Fruit fly (Drosophila melanogaster) whole organism, pupa: ENCODE data around the gene CG1628.

Experiments
- CG10348 ChIP-seq: fragments of 200-800 bp; sonication (Bioruptor generic); IDR thresholded peaks from 2 replicates; pipeline ENCODE4 v1.3.6; 2022; ENCODE audit warnings: missing biosample characterization, missing genetic modification characterization
- CG12605 ChIP-seq: fragments of 200-800 bp; sonication (Bioruptor generic); IDR thresholded peaks from 2 replicates; pipeline ENCODE4 v1.3.6; 2022; ENCODE audit warnings: missing biosample characterization, missing genetic modification characterization
- CG13204 ChIP-seq: fragments of 200-800 bp; sonication (Bioruptor generic); optimal IDR thresholded peaks from 2 replicates; lab custom pipeline; 2018; ENCODE audit warnings: missing biosample characterization, mild to moderate bottlenecking, missing genetic modification characterization, moderate library complexity
- CG14655 ChIP-seq: fragments of 200-800 bp; sonication (Bioruptor generic); optimal IDR thresholded peaks from 3 replicates; lab custom pipeline; 2017; ENCODE audit warnings: mild to moderate bottlenecking, missing biosample characterization, missing genetic modification reagents, missing genetic modification characterization
- CG15710 ChIP-seq: fragments of 200-800 bp; sonication (Bioruptor generic); optimal IDR thresholded peaks from 2 replicates; lab custom pipeline; 2018; ENCODE audit warnings: missing biosample characterization, mild to moderate bottlenecking, missing genetic modification characterization, moderate library complexity
- CG17806 ChIP-seq: fragments of 200-800 bp; sonication (Bioruptor generic); optimal IDR thresholded peaks from 2 replicates; lab custom pipeline; 2018; ENCODE audit warnings: missing biosample characterization, mild to moderate bottlenecking, missing genetic modification characterization, moderate library complexity
- CG32121 ChIP-seq: fragments of 200-800 bp; sonication (Bioruptor generic); IDR thresholded peaks from 2 replicates; pipeline ENCODE4 v1.3.6; 2022; ENCODE audit warnings: missing biosample characterization, missing genetic modification characterization
- CG34367 ChIP-seq: fragments of 200-800 bp; sonication (Bioruptor generic); optimal IDR thresholded peaks from 2 replicates; lab custom pipeline; 2018; ENCODE audit warnings: missing biosample characterization, mild to moderate bottlenecking, missing genetic modification characterization
- CG4496 ChIP-seq: fragments of 200-800 bp; sonication (Bioruptor generic); IDR thresholded peaks from 3 replicates; pipeline ENCODE4 v1.3.6; 2022; ENCODE audit warnings: missing biosample characterization, missing genetic modification characterization
- CG8159 ChIP-seq: fragments of 200-800 bp; sonication (Bioruptor generic); optimal IDR thresholded peaks from 3 replicates; lab custom pipeline; 2018; ENCODE audit warnings: missing biosample characterization, mild to moderate bottlenecking, missing genetic modification characterization, moderate library complexity
- CG8301 ChIP-seq: fragments of 200-800 bp; sonication (Bioruptor generic); optimal IDR thresholded peaks from 2 replicates; lab custom pipeline; 2018; ENCODE audit warnings: missing biosample characterization, mild to moderate bottlenecking, missing genetic modification characterization
- CG9948 ChIP-seq: fragments of 200-800 bp; sonication (Bioruptor generic); optimal IDR thresholded peaks from 2 replicates; lab custom pipeline; 2018; ENCODE audit warnings: missing biosample characterization, mild to moderate bottlenecking, missing genetic modification characterization, moderate library complexity
- D1 ChIP-seq: fragments of 200-800 bp; sonication (Bioruptor generic); optimal IDR thresholded peaks from 2 replicates; lab custom pipeline; 2018; ENCODE audit warnings: missing biosample characterization, mild to moderate bottlenecking, missing genetic modification characterization, moderate library complexity
- EcR ChIP-seq: fragments of 200-800 bp; sonication (Bioruptor generic); optimal IDR thresholded peaks from 3 replicates; lab custom pipeline; 2019; ENCODE audit warnings: missing biosample characterization, missing genetic modification characterization, mild to moderate bottlenecking, moderate library complexity, missing genetic modification reagents
- Ets98B ChIP-seq: fragments of 200-800 bp; sonication (Bioruptor generic); IDR thresholded peaks from 2 replicates; pipeline ENCODE4 v1.3.6; 2022; ENCODE audit warnings: missing biosample characterization, missing genetic modification characterization
- Pif1A ChIP-seq: fragments of 200-800 bp; sonication (Bioruptor generic); optimal IDR thresholded peaks from 3 replicates; lab custom pipeline; 2016; ENCODE audit warnings: missing biosample characterization, missing genetic modification characterization
- Pif1B ChIP-seq: fragments of 200-800 bp; sonication (Bioruptor generic); optimal IDR thresholded peaks from 3 replicates; lab custom pipeline; 2016; ENCODE audit warnings: missing biosample characterization, missing genetic modification characterization
- Snoo ChIP-seq: fragments of 200-800 bp; sonication (Bioruptor generic); optimal IDR thresholded peaks from 3 replicates; lab custom pipeline; 2017; ENCODE audit warnings: missing biosample characterization, mild to moderate bottlenecking, missing genetic modification characterization, inconsistent platforms
- fd96Ca ChIP-seq: fragments of 200-800 bp; sonication (Bioruptor generic); IDR thresholded peaks from 3 replicates; pipeline ENCODE4 v1.3.6; 2022; ENCODE audit warnings: missing biosample characterization, missing genetic modification characterization
- gl ChIP-seq: fragments of 200-800 bp; sonication (Bioruptor generic); optimal IDR thresholded peaks from 2 replicates; lab custom pipeline; 2018; ENCODE audit warnings: missing biosample characterization, mild to moderate bottlenecking, missing genetic modification characterization
- rn ChIP-seq: fragments of 200-800 bp; sonication (Bioruptor generic); IDR thresholded peaks from 2 replicates; pipeline ENCODE4 v1.3.6; 2022; ENCODE audit warnings: missing biosample characterization, missing genetic modification characterization

The CG1628 gene

DNA sequence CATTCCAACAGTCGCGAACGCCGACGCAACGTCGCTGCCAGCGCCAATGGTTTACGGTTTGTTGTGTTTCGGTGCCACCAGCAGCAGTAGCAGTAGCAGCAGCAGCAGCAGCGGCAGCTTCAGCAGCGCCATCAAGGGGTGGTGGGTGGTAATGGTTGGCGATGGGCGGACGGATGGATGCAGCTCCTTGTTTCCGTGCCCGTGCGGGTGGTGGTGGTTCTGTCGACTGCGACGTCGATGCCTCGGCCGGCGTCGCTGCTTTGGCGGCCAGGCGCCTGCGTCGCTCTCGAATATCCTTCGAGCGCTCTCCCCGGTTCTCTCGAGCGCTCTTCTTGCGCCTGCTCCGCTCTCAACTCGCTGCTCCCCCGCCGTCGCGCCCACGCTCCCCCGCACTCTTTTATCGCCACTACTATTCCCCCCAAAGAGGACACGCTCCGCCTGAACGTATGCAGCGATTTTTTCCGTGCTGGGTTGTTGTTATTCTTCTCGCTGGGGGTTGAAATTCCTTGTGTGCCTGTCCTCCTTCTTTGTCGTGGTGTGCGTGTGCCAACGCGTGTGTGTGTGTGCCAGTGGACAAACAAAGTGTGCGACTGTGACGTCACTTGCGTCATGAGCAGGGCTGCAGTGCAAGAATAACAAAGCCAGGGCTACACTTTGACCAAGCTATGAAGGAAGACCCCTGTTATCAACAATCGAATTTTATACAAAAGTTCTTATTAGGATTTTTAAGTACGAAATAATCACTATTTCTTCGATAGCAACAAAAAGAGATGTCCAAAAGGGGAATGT lies 18.9 kb upstream of the CG1628 start:
- TF ChIP-seq CG12605 (GFP tag; lab: Robert Waterston, UW) = no peak
- no peak for TF ChIP-seq CG14655
- TF ChIP-seq rn (GFP tag; lab: Robert Waterston, UW) = no peak
- TF ChIP-seq CG10348 (GFP tag; lab: Robert Waterston, UW) = no peak
- no peak for TF ChIP-seq Pif1A (GFP tag; lab: Kevin White, UChicago)
- TF ChIP-seq EcR (GFP tag; lab: Kevin White, UChicago) = no peak
- TF ChIP-seq D1 (tag; lab: Kevin White, UChicago) = no peak
- TF ChIP-seq CG8159 (tag; lab: Kevin White, UChicago) = no peak
- no peak for TF ChIP-seq Pif1B
- no peak for TF ChIP-seq CG17806 (tag; lab: Kevin White, UChicago)
- no peak for TF ChIP-seq CG32121 (GFP tag; lab: Robert Waterston, UW)
- no peak for TF ChIP-seq gl (tag; lab: Kevin White, UChicago)
- no peak for TF ChIP-seq fd96Ca (GFP tag; lab: Robert Waterston, UW)
- TF ChIP-seq CG34367 (tag; lab: Kevin White, UChicago) = no peak

DNA sequence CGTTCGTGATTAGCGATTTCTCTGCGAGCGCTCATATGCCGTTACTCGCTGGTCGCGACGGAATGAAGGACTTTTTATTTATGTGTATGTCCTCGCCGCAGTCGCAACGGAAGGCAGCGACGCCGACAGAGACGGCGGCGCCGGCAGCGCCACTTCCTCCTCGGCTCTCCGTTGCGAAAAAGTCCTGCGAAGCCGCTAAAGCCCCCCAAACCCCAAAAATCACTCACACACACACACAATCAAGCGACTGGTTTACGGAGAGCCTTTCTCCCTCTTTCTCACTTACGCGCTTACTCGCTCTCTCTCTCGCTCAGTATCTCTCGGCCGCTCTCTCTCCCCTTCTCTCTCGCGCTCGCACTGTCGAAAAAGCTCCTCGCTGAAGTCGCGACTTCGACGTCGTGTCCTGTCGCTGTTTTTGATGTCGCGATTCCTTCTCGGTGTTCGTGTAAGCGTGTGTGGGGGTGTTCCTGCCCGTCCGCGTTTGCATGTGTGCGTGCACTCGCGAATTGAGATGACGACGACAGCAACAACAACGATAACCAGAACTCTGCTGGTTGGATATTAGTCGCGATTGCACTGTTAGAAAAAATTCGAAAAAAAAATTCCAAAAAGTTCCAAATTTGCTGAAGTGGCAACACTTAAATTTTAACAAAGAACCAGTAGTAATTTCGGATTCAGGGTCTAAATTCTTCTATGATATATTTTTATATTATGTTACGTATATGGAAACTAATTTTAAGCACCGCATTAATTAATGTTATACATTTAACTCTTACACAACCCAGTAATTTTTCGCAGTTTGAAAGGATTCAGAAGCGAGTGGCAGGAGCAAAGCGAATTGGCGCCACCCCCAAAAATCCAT lies 17.9 kb upstream of the CG1628 start, which contains the start of gene CG43347:
TSS of gene CG43347 (minus strand) at position 47 of the 862 bp plus-strand sequence.
- TF ChIP-seq CG34367 (tag; lab: Kevin White, UChicago) (peak; percentile 28), CG17806 (tag; lab: Kevin White, UChicago) (peak; percentile 40), CG14655 (peak; percentile 53), CG9948 (tag; lab: Kevin White, UChicago) (peak; percentile 55), fd96Ca (GFP tag; lab: Robert Waterston, UW) (no peak), CG8159 (tag; lab: Kevin White, UChicago) (peak; percentile 74), Pif1A (GFP tag; lab: Kevin White, UChicago) (peak; percentile 37), CG8301 (tag; lab: Kevin White, UChicago) (peak; percentile 39), CG15710 (tag; lab: Kevin White, UChicago) (peak; percentile 60), CG4496 (GFP tag; lab: Robert Waterston, UW) (peak; percentile 41; the same call in 1 of the 3 replicates), Ets98B (GFP tag; lab: Robert Waterston, UW) (no peak), rn (GFP tag; lab: Robert Waterston, UW) (no peak), CG32121 (GFP tag; lab: Robert Waterston, UW) (no peak), Snoo (tag; lab: Kevin White, UChicago) (peak; percentile 31)

DNA sequence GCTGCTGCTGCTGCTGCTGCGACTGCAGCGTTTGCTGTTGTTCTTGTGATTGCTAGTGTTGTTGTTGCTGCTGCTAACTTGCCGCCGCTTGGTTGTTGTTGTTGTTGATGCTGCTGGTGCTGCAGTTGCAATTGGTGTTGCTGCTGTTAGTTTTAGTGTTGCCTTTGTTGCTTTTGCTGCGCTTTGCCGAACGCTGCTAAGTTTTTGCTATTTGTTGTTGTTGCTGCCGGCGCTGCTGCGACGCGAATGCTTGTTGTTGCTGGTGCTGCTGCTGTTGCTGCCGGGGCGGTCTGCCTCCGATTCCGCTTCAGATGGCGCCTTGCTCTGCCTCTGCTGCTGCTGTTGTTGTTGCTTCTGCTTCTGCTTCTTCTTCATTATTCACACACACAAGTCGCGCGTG lies 16.0 kb upstream of the CG1628 start:
- no peak for TF ChIP-seq gl (tag; lab: Kevin White, UChicago)
- TF ChIP-seq CG14655 = no peak
- TF ChIP-seq CG12605 (GFP tag; lab: Robert Waterston, UW) = no peak
- no peak for TF ChIP-seq Ets98B (GFP tag; lab: Robert Waterston, UW)
- TF ChIP-seq CG10348 (GFP tag; lab: Robert Waterston, UW) = no peak
- TF ChIP-seq rn (GFP tag; lab: Robert Waterston, UW) = no peak
- TF ChIP-seq CG17806 (tag; lab: Kevin White, UChicago) = no peak
- TF ChIP-seq CG9948 (tag; lab: Kevin White, UChicago) = no peak

DNA sequence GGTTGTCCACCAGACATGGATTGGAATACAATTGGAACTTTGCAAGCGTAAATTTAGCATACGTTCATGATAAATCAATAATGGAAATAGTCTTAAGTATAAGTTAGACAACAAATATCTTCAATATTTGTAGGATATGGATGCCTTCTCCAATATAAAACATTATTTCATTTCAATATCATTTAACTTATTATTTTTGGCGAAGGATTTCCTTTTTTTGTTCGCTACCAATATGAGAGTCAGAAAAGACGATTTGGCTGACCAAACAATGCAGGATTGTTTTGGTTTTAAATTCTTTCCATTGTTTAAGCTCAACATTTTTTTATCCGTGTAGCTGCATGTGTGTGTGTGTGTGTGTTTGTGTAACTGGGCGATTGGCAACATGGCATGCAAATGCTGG lies 12.7 kb upstream of the CG1628 start:
- TF ChIP-seq CG10348 (GFP tag; lab: Robert Waterston, UW) (no peak), Ets98B (GFP tag; lab: Robert Waterston, UW) (no peak), CG32121 (GFP tag; lab: Robert Waterston, UW) (no peak), rn (GFP tag; lab: Robert Waterston, UW) (no peak), D1 (tag; lab: Kevin White, UChicago) (no peak), CG14655 (peak; percentile 6), EcR (GFP tag; lab: Kevin White, UChicago) (no peak), CG15710 (tag; lab: Kevin White, UChicago) (no peak), CG8159 (tag; lab: Kevin White, UChicago) (peak; percentile 34), CG8301 (tag; lab: Kevin White, UChicago) (peak; percentile 2), Pif1B (no peak), CG4496 (GFP tag; lab: Robert Waterston, UW) (no peak), CG17806 (tag; lab: Kevin White, UChicago) (no peak), CG34367 (tag; lab: Kevin White, UChicago) (no peak), Snoo (tag; lab: Kevin White, UChicago) (no peak), fd96Ca (GFP tag; lab: Robert Waterston, UW) (no peak), CG12605 (GFP tag; lab: Robert Waterston, UW) (no peak), gl (tag; lab: Kevin White, UChicago) (no peak), Pif1A (GFP tag; lab: Kevin White, UChicago) (no peak), CG13204 (GFP tag; lab: Kevin White, UChicago) (no peak), CG9948 (tag; lab: Kevin White, UChicago) (no peak)

DNA sequence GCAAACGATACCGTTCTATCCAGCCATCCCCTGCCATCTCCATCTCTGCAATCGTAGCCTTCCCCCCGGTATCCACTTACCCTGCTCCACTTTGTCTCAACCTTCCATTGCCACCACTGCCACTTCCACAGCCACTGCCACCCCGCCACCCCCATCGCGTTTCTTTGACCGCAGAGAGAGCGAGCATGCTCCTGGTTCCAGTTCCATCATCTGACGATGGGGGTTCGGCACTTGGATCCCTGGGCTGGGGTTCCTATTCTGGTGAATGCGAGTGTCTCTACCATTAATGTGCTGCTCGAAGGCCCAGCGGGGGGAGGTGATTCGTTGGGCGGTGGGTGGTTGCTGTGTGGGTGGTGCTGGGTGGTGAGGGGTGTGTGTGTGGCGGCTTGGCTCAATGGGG lies 11.1 kb upstream of the CG1628 start:
- TF ChIP-seq EcR (GFP tag; lab: Kevin White, UChicago) = no peak
- TF ChIP-seq CG17806 (tag; lab: Kevin White, UChicago) = no peak
- TF ChIP-seq CG10348 (GFP tag; lab: Robert Waterston, UW) = no peak
- TF ChIP-seq CG13204 (GFP tag; lab: Kevin White, UChicago) = peak; percentile 52
- TF ChIP-seq fd96Ca (GFP tag; lab: Robert Waterston, UW) = no peak
- no peak for TF ChIP-seq Ets98B (GFP tag; lab: Robert Waterston, UW)
- TF ChIP-seq gl (tag; lab: Kevin White, UChicago) = no peak
- no peak for TF ChIP-seq D1 (tag; lab: Kevin White, UChicago)
